Worm (Caenorhabditis elegans) whole organism, midembryonic: Measurements from ENCODE around the gene F27E5.5.

Experiments used
- T22C8.4 ChIP-seq: fragments of 200-800 bp; sonication (Bioruptor generic); IDR thresholded peaks from 2 replicates; pipeline ENCODE4 v1.3.6; 2022; ENCODE audit warnings: missing genetic modification characterization, missing compliant biosample characterization
- cog-1 ChIP-seq: sonication (generic microtip); optimal IDR thresholded peaks from 2 replicates; lab custom pipeline; 2016; ENCODE audit warnings: missing genetic modification characterization, missing compliant biosample characterization
- flt-1 ChIP-seq: fragments of 200-800 bp; sonication (Bioruptor generic); IDR thresholded peaks from 2 replicates; pipeline ENCODE4 v1.3.6; 2022; ENCODE audit warnings: missing genetic modification characterization, missing compliant biosample characterization
- klf-2 ChIP-seq: fragments of 200-800 bp; sonication (Bioruptor generic); conservative IDR thresholded peaks from 2 replicates; pipeline ENCODE4 v1.3.6; 2022; ENCODE audit warnings: missing genetic modification reagents, missing genetic modification characterization, missing compliant biosample characterization
- med-1 ChIP-seq: sonication (generic microtip); optimal IDR thresholded peaks from 2 replicates; lab custom pipeline; 2017; ENCODE audit warnings: missing genetic modification characterization, mild to moderate bottlenecking, missing compliant biosample characterization, antibody characterized with exemption, missing genetic modification reagents; ENCODE audit not compliant: insufficient read depth
- ref-1 ChIP-seq: fragments of 200-800 bp; sonication (Bioruptor generic); conservative IDR thresholded peaks from 2 replicates; pipeline ENCODE4 v1.3.6; 2022; ENCODE audit warnings: missing genetic modification reagents, missing genetic modification characterization, missing compliant biosample characterization
- tab-1 ChIP-seq: fragments of 200-800 bp; sonication (Bioruptor generic); IDR thresholded peaks from 2 replicates; pipeline ENCODE4 v1.3.6; 2022; ENCODE audit warnings: missing genetic modification characterization, missing compliant biosample characterization
- ztf-23 ChIP-seq: fragments of 200-800 bp; sonication (Bioruptor generic); IDR thresholded peaks from 2 replicates; pipeline ENCODE4 v1.3.6; 2022; ENCODE audit warnings: missing genetic modification reagents, missing genetic modification characterization, missing compliant biosample characterization
- ztf-29 ChIP-seq: fragments of 200-800 bp; sonication (Bioruptor generic); IDR thresholded peaks from 2 replicates; pipeline ENCODE4 v1.3.6; 2022; ENCODE audit warnings: missing genetic modification reagents, missing genetic modification characterization, missing compliant biosample characterization

F27E5.5 gene

ce11 chrII:10127389-10127788, 4.3 kb downstream of the F27E5.5 start, which contains the start of gene F27E5.8:
Gene F27E5.8, minus strand, starts transcription at chrII:10127489.
- TF ChIP-seq klf-2 (GFP tag; lab: Robert Waterston, UW), result no peak
- TF ChIP-seq ztf-29 (GFP tag; lab: Robert Waterston, UW), result no peak
- TF ChIP-seq ztf-23 (GFP tag; lab: Robert Waterston, UW), result no peak
- TF ChIP-seq T22C8.4 (GFP tag; lab: Robert Waterston, UW), result no peak
- TF ChIP-seq flt-1 (GFP tag; lab: Robert Waterston, UW), result no peak
- no peak for TF ChIP-seq cog-1 (tag; lab: Kevin White, UChicago)
- TF ChIP-seq ref-1 (GFP tag; lab: Robert Waterston, UW), result no peak
- TF ChIP-seq med-1 (GFP tag; lab: Kevin White, UChicago), result no peak
- TF ChIP-seq tab-1 (GFP tag; lab: Robert Waterston, UW), result no peak

ce11 chrII:10122465-10122864, 9.2 kb downstream of the F27E5.5 start, which contains the start of gene F27E5.7:
Gene F27E5.7, plus strand, starts transcription at chrII:10122765.
- TF ChIP-seq med-1 (GFP tag; lab: Kevin White, UChicago) (no peak), flt-1 (GFP tag; lab: Robert Waterston, UW) (no peak), ztf-29 (GFP tag; lab: Robert Waterston, UW) (no peak), cog-1 (tag; lab: Kevin White, UChicago) (no peak), T22C8.4 (GFP tag; lab: Robert Waterston, UW) (no peak), ztf-23 (GFP tag; lab: Robert Waterston, UW) (no peak), ref-1 (GFP tag; lab: Robert Waterston, UW) (no peak), klf-2 (GFP tag; lab: Robert Waterston, UW) (no peak), tab-1 (GFP tag; lab: Robert Waterston, UW) (no peak)

- TF ChIP-seq med-1 (GFP tag; lab: Kevin White, UChicago), result no peak
- no peak for TF ChIP-seq ref-1 (GFP tag; lab: Robert Waterston, UW)
- TF ChIP-seq tab-1 (GFP tag; lab: Robert Waterston, UW), result no peak
- no peak for TF ChIP-seq ztf-23 (GFP tag; lab: Robert Waterston, UW)
- TF ChIP-seq flt-1 (GFP tag; lab: Robert Waterston, UW), result no peak
- TF ChIP-seq klf-2 (GFP tag; lab: Robert Waterston, UW), result no peak
- no peak for TF ChIP-seq T22C8.4 (GFP tag; lab: Robert Waterston, UW)
- no peak for TF ChIP-seq cog-1 (tag; lab: Kevin White, UChicago)
- TF ChIP-seq ztf-29 (GFP tag; lab: Robert Waterston, UW), result no peak
Observed at ce11 chrII:10121725-10122124, 9.9 kb downstream of the F27E5.5 start, which contains the start of gene lov-1. Gene lov-1, minus strand, starts transcription at chrII:10121825.

ce11 chrII:10116690-10117089, 15.0 kb downstream of the F27E5.5 start:
- TF ChIP-seq klf-2 (GFP tag; lab: Robert Waterston, UW) (no peak), tab-1 (GFP tag; lab: Robert Waterston, UW) (no peak), ztf-23 (GFP tag; lab: Robert Waterston, UW) (no peak), med-1 (GFP tag; lab: Kevin White, UChicago) (no peak), T22C8.4 (GFP tag; lab: Robert Waterston, UW) (no peak), flt-1 (GFP tag; lab: Robert Waterston, UW) (no peak), cog-1 (tag; lab: Kevin White, UChicago) (no peak), ztf-29 (GFP tag; lab: Robert Waterston, UW) (no peak)

- no peak for TF ChIP-seq ztf-23 (GFP tag; lab: Robert Waterston, UW)
- no peak for TF ChIP-seq ztf-29 (GFP tag; lab: Robert Waterston, UW)
- no peak for TF ChIP-seq tab-1 (GFP tag; lab: Robert Waterston, UW)
- no peak for TF ChIP-seq cog-1 (tag; lab: Kevin White, UChicago)
- TF ChIP-seq klf-2 (GFP tag; lab: Robert Waterston, UW), result no peak
- TF ChIP-seq flt-1 (GFP tag; lab: Robert Waterston, UW), result no peak
- no peak for TF ChIP-seq ref-1 (GFP tag; lab: Robert Waterston, UW)
Observed at ce11 chrII:10108377-10108776, 23.3 kb downstream of the F27E5.5 start, which contains the start of the genes ZK945.7 and ZK945.8. Gene ZK945.7, minus strand, starts transcription at chrII:10108477. Gene ZK945.8, plus strand, starts transcription at chrII:10108651.

- TF ChIP-seq klf-2 (GFP tag; lab: Robert Waterston, UW), result no peak
- no peak for TF ChIP-seq cog-1 (tag; lab: Kevin White, UChicago)
- no peak for TF ChIP-seq ref-1 (GFP tag; lab: Robert Waterston, UW)
- no peak for TF ChIP-seq flt-1 (GFP tag; lab: Robert Waterston, UW)
- no peak for TF ChIP-seq ztf-23 (GFP tag; lab: Robert Waterston, UW)
- TF ChIP-seq ztf-29 (GFP tag; lab: Robert Waterston, UW), result no peak
- TF ChIP-seq med-1 (GFP tag; lab: Kevin White, UChicago), result no peak
- no peak for TF ChIP-seq T22C8.4 (GFP tag; lab: Robert Waterston, UW)
- TF ChIP-seq tab-1 (GFP tag; lab: Robert Waterston, UW), result no peak
Observed at ce11 chrII:10106870-10107269, 24.8 kb downstream of the F27E5.5 start, which contains the start of gene ZK945.6. Gene ZK945.6, minus strand, starts transcription at chrII:10106970.

- TF ChIP-seq ref-1 (GFP tag; lab: Robert Waterston, UW) (no peak), flt-1 (GFP tag; lab: Robert Waterston, UW) (no peak), med-1 (GFP tag; lab: Kevin White, UChicago) (no peak), ztf-29 (GFP tag; lab: Robert Waterston, UW) (no peak), tab-1 (GFP tag; lab: Robert Waterston, UW) (no peak), T22C8.4 (GFP tag; lab: Robert Waterston, UW) (no peak), ztf-23 (GFP tag; lab: Robert Waterston, UW) (no peak), cog-1 (tag; lab: Kevin White, UChicago) (no peak), klf-2 (GFP tag; lab: Robert Waterston, UW) (no peak)
Observed at ce11 chrII:10105604-10106003, 26.1 kb downstream of the F27E5.5 start, which contains the start of gene ZK945.4. Gene ZK945.4, minus strand, starts transcription at chrII:10105704.

ce11 chrII:10103212-10103611, 28.4 kb downstream of the F27E5.5 start:
- TF ChIP-seq klf-2 (GFP tag; lab: Robert Waterston, UW) (no peak), ztf-23 (GFP tag; lab: Robert Waterston, UW) (no peak), med-1 (GFP tag; lab: Kevin White, UChicago) (no peak)
